Worm (Caenorhabditis elegans): ENCODE measurements around the gene dsb-1.

ce11 chrIV:12454115-12454514, 45.4 kb downstream of the dsb-1 start, which contains the start of gene spe-44:
- no peak for TF ChIP-seq dao-5 (tag; optimal IDR thresholded peaks at IDR 0.05)
- no peak for TF ChIP-seq him-1 (tag; optimal IDR thresholded peaks at IDR 0.05)
